Worm (Caenorhabditis elegans): ENCODE measurements around the gene cki-2.

ce11 chrII:7783467-7783959, 32.8 kb upstream of the cki-2 start, which contains the start of gene skr-17:
- no peak for TF ChIP-seq elt-3 (tag; optimal IDR thresholded peaks at IDR 0.05)
- no peak for TF ChIP-seq ztf-11 (tag; optimal IDR thresholded peaks at IDR 0.05)

Data from whole organism, L1 larva.